Worm (Caenorhabditis elegans): ENCODE data around the gene F44D12.10.
A peak's percentile ranks its signal among the peaks of the same experiment; 100 is the strongest.

F44D12.10 gene

ce11 chrIV:10072527-10072926 is 35.7 kb upstream of the F44D12.10 start, which contains the start of gene W01B6.3:
TSS of gene W01B6.3 (minus strand) at chrIV:10072627.
- TF ChIP-seq cnd-1 (tag; optimal IDR thresholded peaks at IDR 0.05) (no peak), nhr-28 (tag; optimal IDR thresholded peaks at IDR 0.05) (no peak), snpc-4 (tag; optimal IDR thresholded peaks at IDR 0.05) (no peak), M03D4.4 (tag; optimal IDR thresholded peaks at IDR 0.05) (no peak), drap-1 (GFP tag; optimal IDR thresholded peaks at IDR 0.05) (no peak), sem-2 (GFP tag; optimal IDR thresholded peaks at IDR 0.05) (no peak), ceh-43 (GFP tag; optimal IDR thresholded peaks at IDR 0.05) (no peak), mep-1 (tag; optimal IDR thresholded peaks at IDR 0.05) (no peak), ham-2 (GFP tag; optimal IDR thresholded peaks at IDR 0.05) (no peak), nhr-76 (tag; optimal IDR thresholded peaks at IDR 0.05) (no peak), flh-1 (GFP tag; optimal IDR thresholded peaks at IDR 0.05) (no peak), lin-32 (GFP tag; optimal IDR thresholded peaks at IDR 0.05) (no peak), ceh-83 (GFP tag; optimal IDR thresholded peaks at IDR 0.05) (no peak), pha-4 (tag; optimal IDR thresholded peaks at IDR 0.05) (no peak), bed-3 (GFP tag; optimal IDR thresholded peaks at IDR 0.05) (no peak), nhr-12 (tag; optimal IDR thresholded peaks at IDR 0.05) (no peak), mls-2 (tag; optimal IDR thresholded peaks at IDR 0.05) (no peak)

ce11 chrIV:10068266-10068665 is 31.4 kb upstream of the F44D12.10 start:
- TF ChIP-seq zip-8 (tag; optimal IDR thresholded peaks at IDR 0.05) (no peak), hlh-1 (tag; optimal IDR thresholded peaks at IDR 0.05) (no peak), mls-2 (tag; optimal IDR thresholded peaks at IDR 0.05) (no peak), bed-3 (GFP tag; optimal IDR thresholded peaks at IDR 0.05) (no peak), ceh-83 (GFP tag; optimal IDR thresholded peaks at IDR 0.05) (no peak), nhr-76 (tag; optimal IDR thresholded peaks at IDR 0.05) (no peak), snpc-4 (tag; optimal IDR thresholded peaks at IDR 0.05) (no peak), nhr-28 (tag; optimal IDR thresholded peaks at IDR 0.05) (no peak), elt-1 (tag; optimal IDR thresholded peaks at IDR 0.05; ENCODE audit: borderline replicate concordance, insufficient read depth) (no peak), unc-39 (tag; optimal IDR thresholded peaks at IDR 0.05) (no peak), nhr-12 (tag; optimal IDR thresholded peaks at IDR 0.05) (no peak), pha-4 (tag; optimal IDR thresholded peaks at IDR 0.05) (no peak), sem-2 (GFP tag; optimal IDR thresholded peaks at IDR 0.05) (no peak)

- TF ChIP-seq sptf-1 (tag; optimal IDR thresholded peaks at IDR 0.05) (no peak), snpc-4 (tag; optimal IDR thresholded peaks at IDR 0.05) (no peak), ceh-43 (GFP tag; optimal IDR thresholded peaks at IDR 0.05) (no peak), blmp-1 (tag; optimal IDR thresholded peaks at IDR 0.05) (no peak), zip-8 (tag; optimal IDR thresholded peaks at IDR 0.05) (no peak), ceh-39 (tag; optimal IDR thresholded peaks at IDR 0.05) (no peak), M03D4.4 (tag; optimal IDR thresholded peaks at IDR 0.05) (no peak), ceh-83 (GFP tag; optimal IDR thresholded peaks at IDR 0.05) (no peak), bed-3 (GFP tag; optimal IDR thresholded peaks at IDR 0.05) (no peak), pha-4 (tag; optimal IDR thresholded peaks at IDR 0.05) (no peak), nhr-237 (tag; optimal IDR thresholded peaks at IDR 0.05) (no peak), ztf-11 (tag; optimal IDR thresholded peaks at IDR 0.05) (no peak), unc-62 (GFP tag; optimal IDR thresholded peaks at IDR 0.05) (no peak), nhr-2 (tag; optimal IDR thresholded peaks at IDR 0.05) (no peak), lin-32 (GFP tag; optimal IDR thresholded peaks at IDR 0.05) (no peak)
These were observed 30.7 kb upstream of the F44D12.10 start, which contains the start of gene cwn-2 for ce11 chrIV:10067541-10067940. TSS of gene cwn-2 (plus strand) at chrIV:10067816.

ce11 chrIV:10066456-10066855 is 29.6 kb upstream of the F44D12.10 start:
- no peak for TF ChIP-seq lsy-2 (tag; optimal IDR thresholded peaks at IDR 0.05)
- no peak for TF ChIP-seq drap-1 (GFP tag; optimal IDR thresholded peaks at IDR 0.05)
- TF ChIP-seq nhr-237 (tag; optimal IDR thresholded peaks at IDR 0.05), result no peak
- TF ChIP-seq ceh-83 (GFP tag; optimal IDR thresholded peaks at IDR 0.05), result no peak
- no peak for TF ChIP-seq M03D4.4 (tag; optimal IDR thresholded peaks at IDR 0.05)
- no peak for TF ChIP-seq ces-1 (GFP tag; optimal IDR thresholded peaks at IDR 0.05)
- TF ChIP-seq unc-120 (tag; optimal IDR thresholded peaks at IDR 0.05; ENCODE audit: poor library complexity, severe bottlenecking), result no peak
- TF ChIP-seq lin-13 (tag; optimal IDR thresholded peaks at IDR 0.05), result no peak
- TF ChIP-seq flh-1 (GFP tag; optimal IDR thresholded peaks at IDR 0.05), result no peak
- no peak for TF ChIP-seq mls-2 (tag; optimal IDR thresholded peaks at IDR 0.05)
- no peak for TF ChIP-seq elt-1 (tag; optimal IDR thresholded peaks at IDR 0.05; ENCODE audit: borderline replicate concordance, insufficient read depth)

ce11 chrIV:10065159-10065558 is 28.3 kb upstream of the F44D12.10 start:
- TF ChIP-seq ceh-83 (GFP tag; optimal IDR thresholded peaks at IDR 0.05) (no peak), unc-62 (GFP tag; optimal IDR thresholded peaks at IDR 0.05) (peak; percentile 98), ceh-39 (tag; optimal IDR thresholded peaks at IDR 0.05) (no peak)

Measured in whole organism, mixed stage, embryonic.